Fruit fly (Drosophila melanogaster): Measurements from ENCODE around the gene Jon74E.

Jon74E gene

dm6 chr3L:17532898-17533700 is 15.8 kb downstream of the Jon74E start (continued):
- TF ChIP-seq CG6654 (GFP tag; optimal IDR thresholded peaks at IDR 0.05) (no peak), CG13123 (GFP tag; optimal IDR thresholded peaks at IDR 0.05) (no peak), fd64A (GFP tag; optimal IDR thresholded peaks at IDR 0.05) (no peak), CG32772 (GFP tag; IDR thresholded peaks at IDR 0.05) (no peak), CG11696 (GFP tag; IDR thresholded peaks at IDR 0.05) (0 out of 2 replicates have a peak, but pooled peaks have one; percentile 24), CG13624 (GFP tag; optimal IDR thresholded peaks at IDR 0.05) (peak; percentile 18), chif (GFP tag; optimal IDR thresholded peaks at IDR 0.05) (no peak), CG30431 (GFP tag; optimal IDR thresholded peaks at IDR 0.05) (no peak), oc (tag; optimal IDR thresholded peaks at IDR 0.05) (peak; percentile 38), CG3065 (GFP tag; optimal IDR thresholded peaks at IDR 0.05) (no peak), CG11093 (GFP tag; IDR thresholded peaks at IDR 0.05) (no peak), rib (GFP tag; IDR thresholded peaks at IDR 0.05) (peak; percentile 91), btn (GFP tag; optimal IDR thresholded peaks at IDR 0.05) (peak; percentile 23), CG4820 (GFP tag; optimal IDR thresholded peaks at IDR 0.05) (peak; percentile 22), Hand (GFP tag; optimal IDR thresholded peaks at IDR 0.05) (peak; percentile 38), h (optimal IDR thresholded peaks at IDR 0.05) (no peak), Hmx (GFP tag; optimal IDR thresholded peaks at IDR 0.05) (no peak), CG9817 (tag; optimal IDR thresholded peaks at IDR 0.05) (no peak), Myb (GFP tag; optimal IDR thresholded peaks at IDR 0.05) (peak; percentile 14), nerfin-1 (tag; optimal IDR thresholded peaks at IDR 0.05) (no peak), Dfd (GFP tag; optimal IDR thresholded peaks at IDR 0.05) (no peak), CG11085 (GFP tag; IDR thresholded peaks at IDR 0.05) (no peak), row (GFP tag; IDR thresholded peaks at IDR 0.05) (peak; percentile 68), hbn (GFP tag; IDR thresholded peaks at IDR 0.05; ENCODE audit: partially characterized antibody) (peak; percentile 45), CG2199 (GFP tag; IDR thresholded peaks at IDR 0.05) (0 out of 3 replicates have a peak, but pooled peaks have one; percentile 44), bowl (GFP tag; IDR thresholded peaks at IDR 0.05) (0 out of 2 replicates have a peak, but pooled peaks have one; percentile 31), CoRest (tag; optimal IDR thresholded peaks at IDR 0.05) (peak; percentile 61), Ets65A (GFP tag) (peak; percentile 40), so (GFP tag; IDR thresholded peaks at IDR 0.05) (no peak), CG18476 (GFP tag; optimal IDR thresholded peaks at IDR 0.05) (no peak), dm (GFP tag; optimal IDR thresholded peaks at IDR 0.05) (peak; percentile 2), CG5180 (GFP tag; optimal IDR thresholded peaks at IDR 0.05) (peak; percentile 12), CG6854 (GFP tag; optimal IDR thresholded peaks at IDR 0.05) (peak; percentile 62), pnt (GFP tag; optimal IDR thresholded peaks at IDR 0.05) (peak; percentile 4), scrt (GFP tag; optimal IDR thresholded peaks at IDR 0.05) (peak; percentile 73), dati (GFP tag; IDR thresholded peaks at IDR 0.05) (no peak), CG13424 (tag; optimal IDR thresholded peaks at IDR 0.05) (peak; percentile 47), Fer2 (tag; optimal IDR thresholded peaks at IDR 0.05) (no peak), gcm2 (GFP tag; optimal IDR thresholded peaks at IDR 0.05) (no peak), luna (GFP tag; optimal IDR thresholded peaks at IDR 0.05) (no peak), Mes4 (GFP tag; optimal IDR thresholded peaks at IDR 0.05) (no peak), tx (GFP tag; optimal IDR thresholded peaks at IDR 0.05) (no peak), ap (GFP tag; IDR thresholded peaks at IDR 0.05) (no peak), ash1 (GFP tag; optimal IDR thresholded peaks at IDR 0.05) (peak; percentile 45), seq (GFP tag; IDR thresholded peaks at IDR 0.05) (no peak), NK7.1 (GFP tag; optimal IDR thresholded peaks at IDR 0.05) (no peak), disco-r (GFP tag; optimal IDR thresholded peaks at IDR 0.05) (no peak), Nf-YA (GFP tag; IDR thresholded peaks at IDR 0.05) (0 out of 2 replicates have a peak, but pooled peaks have one; percentile 34), CG32532 (GFP tag; IDR thresholded peaks at IDR 0.05) (peak; percentile 48; the same call in 1 of the 2 replicates), zfh2 (GFP tag; optimal IDR thresholded peaks at IDR 0.05) (peak; percentile 47), Doc2 (GFP tag; IDR thresholded peaks at IDR 0.05) (no peak)
